Fruit fly (Drosophila melanogaster): ENCODE measurements around the gene Eip74EF.

Gene Eip74EF

DNA sequence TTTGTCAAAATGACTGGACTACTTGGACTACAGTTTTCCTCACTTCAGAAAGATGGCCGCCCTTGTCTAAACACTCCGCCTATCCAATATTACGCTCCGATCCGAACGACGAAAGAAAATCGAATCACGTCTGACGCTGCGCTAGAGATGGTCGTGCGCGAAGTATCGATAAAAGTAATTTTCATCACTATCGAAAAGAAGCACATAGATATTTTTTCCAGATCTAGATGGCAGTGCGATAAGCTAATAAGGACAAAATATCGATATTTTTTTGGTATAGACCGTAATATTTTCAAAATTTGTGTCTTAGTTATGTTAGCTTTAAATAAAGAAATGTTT is 25.8 kb upstream of the Eip74EF start, which contains the start of gene Pep (continued):
- TF ChIP-seq Awh (GFP tag; IDR thresholded peaks at IDR 0.05) (no peak), CG14050 (GFP tag; IDR thresholded peaks at IDR 0.05) (no peak), CG18262 (tag; optimal IDR thresholded peaks at IDR 0.05) (peak; percentile 34), Ets97D (GFP tag; optimal IDR thresholded peaks at IDR 0.05) (peak; percentile 80), B-H1 (GFP tag; IDR thresholded peaks at IDR 0.05) (no peak), YL-1 (GFP tag; optimal IDR thresholded peaks at IDR 0.05) (peak; percentile 64), CG15696 (tag; optimal IDR thresholded peaks at IDR 0.05) (no peak), cg (GFP tag; optimal IDR thresholded peaks at IDR 0.05) (no peak), CG13424 (tag; optimal IDR thresholded peaks at IDR 0.05) (peak; percentile 13), Mad (GFP tag; optimal IDR thresholded peaks at IDR 0.05) (peak; percentile 34), Atf6 (GFP tag; IDR thresholded peaks at IDR 0.05) (no peak; the same call in 1 of the 2 replicates), CG18619 (GFP tag; optimal IDR thresholded peaks at IDR 0.05) (no peak), CG10565 (GFP tag; optimal IDR thresholded peaks at IDR 0.05) (no peak), crp (GFP tag; optimal IDR thresholded peaks at IDR 0.05) (no peak), vnd (GFP tag; IDR thresholded peaks at IDR 0.05; ENCODE audit: partially characterized antibody) (peak; percentile 98), CG12155 (GFP tag; optimal IDR thresholded peaks at IDR 0.05) (peak; percentile 24), otp (GFP tag; IDR thresholded peaks at IDR 0.05) (no peak), CG4360 (GFP tag; IDR thresholded peaks at IDR 0.05) (no peak), CG9727 (GFP tag; optimal IDR thresholded peaks at IDR 0.05) (peak; percentile 29), fd96Cb (tag; optimal IDR thresholded peaks at IDR 0.05) (no peak), D19B (GFP tag; optimal IDR thresholded peaks at IDR 0.05) (no peak), Sin3A (optimal IDR thresholded peaks at IDR 0.05) (peak; percentile 3), CG2875 (GFP tag; optimal IDR thresholded peaks at IDR 0.05) (no peak), trh (GFP tag; optimal IDR thresholded peaks at IDR 0.05) (no peak), onecut (GFP tag; IDR thresholded peaks at IDR 0.05) (peak; percentile 73), pb (GFP tag; optimal IDR thresholded peaks at IDR 0.05) (peak; percentile 13), CG17359 (tag; optimal IDR thresholded peaks at IDR 0.05) (peak; percentile 13), gsb (GFP tag; IDR thresholded peaks at IDR 0.05) (no peak), Adf1 (GFP tag; IDR thresholded peaks at IDR 0.05) (peak; percentile 25; the same call in 1 of the 2 replicates), CG32772 (GFP tag; IDR thresholded peaks at IDR 0.05) (no peak), ken (GFP tag; IDR thresholded peaks at IDR 0.05) (no peak; the same call in 1 of the 3 replicates), lilli (GFP tag; optimal IDR thresholded peaks at IDR 0.05) (peak; percentile 51), sob (GFP tag; IDR thresholded peaks at IDR 0.05) (peak; percentile 58; the same call in 1 of the 2 replicates), D (optimal IDR thresholded peaks at IDR 0.05) (no peak), D (GFP tag; optimal IDR thresholded peaks at IDR 0.05) (no peak), Oli (tag; optimal IDR thresholded peaks at IDR 0.05) (no peak), bigmax (GFP tag; optimal IDR thresholded peaks at IDR 0.05) (no peak), ato (GFP tag; IDR thresholded peaks at IDR 0.05; ENCODE audit: partially characterized antibody) (peak; percentile 98), pros (GFP tag; optimal IDR thresholded peaks at IDR 0.05) (no peak), BEAF-32 (GFP tag; optimal IDR thresholded peaks at IDR 0.05) (peak; percentile 99), wor (GFP tag; IDR thresholded peaks at IDR 0.05) (no peak), Dip3 (GFP tag; optimal IDR thresholded peaks at IDR 0.05) (no peak), tio (GFP tag; optimal IDR thresholded peaks at IDR 0.05) (no peak), shn (GFP tag; optimal IDR thresholded peaks at IDR 0.05) (peak; percentile 20), dmrt11E (tag; optimal IDR thresholded peaks at IDR 0.05) (peak; percentile 14), CG33213 (GFP tag; optimal IDR thresholded peaks at IDR 0.05) (peak; percentile 70), CG13775 (GFP tag; optimal IDR thresholded peaks at IDR 0.05) (no peak), Elba2 (GFP tag; optimal IDR thresholded peaks at IDR 0.05) (no peak), Pdp1 (GFP tag; optimal IDR thresholded peaks at IDR 0.05) (peak in 1 of 2 experiments; percentile 36), dpn (GFP tag; optimal IDR thresholded peaks at IDR 0.05) (peak; percentile 16 to 46), HmgD (GFP tag; optimal IDR thresholded peaks at IDR 0.05) (peak; percentile 74), toy (GFP tag; IDR thresholded peaks at IDR 0.05) (no peak)
